1 worm cellular context compared by ENCODE assay signal in the genomic region with DNA sequence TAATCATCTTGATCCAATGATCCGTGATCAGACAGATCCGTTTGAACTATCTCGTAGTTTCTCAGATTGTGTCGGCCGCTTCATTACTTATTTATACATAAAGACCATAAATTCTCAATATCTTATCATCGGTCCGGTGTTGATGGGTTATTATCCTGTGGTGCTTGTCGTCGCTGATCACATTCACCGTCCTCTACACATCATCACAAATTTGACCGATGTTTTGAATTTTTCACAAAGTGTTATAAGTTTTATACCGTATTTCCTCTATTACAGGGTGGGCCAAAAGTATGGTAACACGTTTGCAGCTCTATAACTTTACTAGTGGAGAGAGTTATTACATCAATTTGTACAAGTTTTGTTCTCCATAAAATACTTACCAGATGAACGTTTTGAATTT.
TF ChIP-seq lines count a peak whose summit lies in the region.

No protein-coding gene starts in this region.

TF ChIP-seq in whole organism, young adult, 124 proteins besides CTCF, POLR2A, EP300 and RAD21 (continued from another document):
- no peak for TF ChIP-seq ceh-79 (tag; optimal IDR thresholded peaks at IDR 0.05; lab: Kevin White, UChicago)
- peak; percentile 58; the same call in 1 of the 2 replicates for TF ChIP-seq Y56A3A.18 (GFP tag; IDR thresholded peaks at IDR 0.05; lab: Robert Waterston, UW)
- 0 out of 2 replicates have a peak, but pooled peaks have one; percentile 51 for TF ChIP-seq attf-6 (GFP tag; IDR thresholded peaks at IDR 0.05; lab: Robert Waterston, UW)
- no peak for TF ChIP-seq dpl-1 (GFP tag; optimal IDR thresholded peaks at IDR 0.05; lab: Kevin White, UChicago)
- TF ChIP-seq sea-2 (GFP tag; IDR thresholded peaks at IDR 0.05; lab: Robert Waterston, UW), result no peak
- peak; percentile 50 for TF ChIP-seq B0261.1 (tag; optimal IDR thresholded peaks at IDR 0.05; lab: Kevin White, UChicago)
- TF ChIP-seq die-1 (tag; optimal IDR thresholded peaks at IDR 0.05; lab: Kevin White, UChicago), result peak; percentile 68
- no peak for TF ChIP-seq mcd-1 (GFP tag; IDR thresholded peaks at IDR 0.05; lab: Robert Waterston, UW)
- no peak for TF ChIP-seq xnd-1 (tag; optimal IDR thresholded peaks at IDR 0.05; lab: Kevin White, UChicago)
- TF ChIP-seq ztf-3 (GFP tag; optimal IDR thresholded peaks at IDR 0.05; lab: Kevin White, UChicago), result no peak
- no peak for TF ChIP-seq mel-28 (tag; optimal IDR thresholded peaks at IDR 0.05; lab: Kevin White, UChicago; ENCODE audit: borderline replicate concordance)
- no peak for TF ChIP-seq Y53G8AR.9 (GFP tag; conservative IDR thresholded peaks at IDR 0.05; lab: Robert Waterston, UW)
- TF ChIP-seq ztf-25 (GFP tag; IDR thresholded peaks at IDR 0.05; lab: Robert Waterston, UW), result 0 out of 2 replicates have a peak, but pooled peaks have one; percentile 62
- TF ChIP-seq B0035.1 (tag; optimal IDR thresholded peaks at IDR 0.05; lab: Kevin White, UChicago), result no peak
- TF ChIP-seq lsl-1 (GFP tag; optimal IDR thresholded peaks at IDR 0.05; lab: Kevin White, UChicago), result peak; percentile 38
- no peak for TF ChIP-seq mes-4 (tag; optimal IDR thresholded peaks at IDR 0.05; lab: Kevin White, UChicago)
- 0 out of 2 replicates have a peak, but pooled peaks have one; percentile 50 for TF ChIP-seq aptf-3 (GFP tag; IDR thresholded peaks at IDR 0.05; lab: Robert Waterston, UW)
- TF ChIP-seq F23B12.7 (tag; optimal IDR thresholded peaks at IDR 0.05; lab: Kevin White, UChicago; ENCODE audit: insufficient read depth), result no peak
- no peak for TF ChIP-seq tlf-1 (GFP tag; optimal IDR thresholded peaks at IDR 0.05; lab: Kevin White, UChicago)
- no peak for TF ChIP-seq nfya-2 (GFP tag; IDR thresholded peaks at IDR 0.05; lab: Robert Waterston, UW)
- TF ChIP-seq sptf-2 (GFP tag; optimal IDR thresholded peaks at IDR 0.05; lab: Kevin White, UChicago), result no peak
- no peak for TF ChIP-seq nhr-179 (tag; optimal IDR thresholded peaks at IDR 0.05; lab: Kevin White, UChicago)
- no peak for TF ChIP-seq B0336.3 (GFP tag; IDR thresholded peaks at IDR 0.05; lab: Robert Waterston, UW)
- no peak for TF ChIP-seq attf-3 (GFP tag; conservative IDR thresholded peaks at IDR 0.05; lab: Robert Waterston, UW)
- TF ChIP-seq ceh-100 (GFP tag; IDR thresholded peaks at IDR 0.05; lab: Robert Waterston, UW), result no peak
- TF ChIP-seq chd-7 (tag; optimal IDR thresholded peaks at IDR 0.05; lab: Kevin White, UChicago), result no peak
- no peak for TF ChIP-seq repo-1 (tag; optimal IDR thresholded peaks at IDR 0.05; lab: Kevin White, UChicago)
- no peak for TF ChIP-seq let-526 (GFP tag; IDR thresholded peaks at IDR 0.05; lab: Robert Waterston, UW)
- TF ChIP-seq F57C9.4 (tag; optimal IDR thresholded peaks at IDR 0.05; lab: Kevin White, UChicago), result no peak
- peak; percentile 39 for TF ChIP-seq hmg-1.2 (GFP tag; IDR thresholded peaks at IDR 0.05; lab: Robert Waterston, UW)
- TF ChIP-seq lir-1 (GFP tag; conservative IDR thresholded peaks at IDR 0.05; lab: Robert Waterston, UW), result no peak
- no peak for TF ChIP-seq madf-10 (tag; optimal IDR thresholded peaks at IDR 0.05; lab: Kevin White, UChicago)
- no peak for TF ChIP-seq ceh-27 (GFP tag; optimal IDR thresholded peaks at IDR 0.05; lab: Kevin White, UChicago)
- peak; percentile 79 for TF ChIP-seq madf-6 (GFP tag; IDR thresholded peaks at IDR 0.05; lab: Robert Waterston, UW)
- TF ChIP-seq hsf-1 (GFP tag; IDR thresholded peaks at IDR 0.05; lab: Robert Waterston, UW), result 0 out of 2 replicates have a peak, but pooled peaks have one; percentile 11
- TF ChIP-seq lsy-27 (tag; optimal IDR thresholded peaks at IDR 0.05; lab: Kevin White, UChicago; ENCODE audit: borderline replicate concordance, insufficient read depth), result no peak
- no peak for TF ChIP-seq Y79H2A.3 (GFP tag; conservative IDR thresholded peaks at IDR 0.05; lab: Robert Waterston, UW)
- no peak for TF ChIP-seq lin-40 (tag; optimal IDR thresholded peaks at IDR 0.05; lab: Kevin White, UChicago)
- no peak for TF ChIP-seq Y67H2A.10 (GFP tag; conservative IDR thresholded peaks at IDR 0.05; lab: Robert Waterston, UW)
- TF ChIP-seq efl-1 (GFP tag; optimal IDR thresholded peaks at IDR 0.05; lab: Kevin White, UChicago), result no peak
- TF ChIP-seq unc-62 (GFP tag; optimal IDR thresholded peaks at IDR 0.05; lab: Kevin White, UChicago), result no peak
- no peak for TF ChIP-seq hrde-1 (tag; optimal IDR thresholded peaks at IDR 0.05; lab: Kevin White, UChicago; ENCODE audit: borderline replicate concordance)
- no peak for TF ChIP-seq T26A5.8 (tag; optimal IDR thresholded peaks at IDR 0.05; lab: Kevin White, UChicago)
- TF ChIP-seq bed-2 (GFP tag; IDR thresholded peaks at IDR 0.05; lab: Robert Waterston, UW), result 0 out of 2 replicates have a peak, but pooled peaks have one; percentile 25
- no peak for TF ChIP-seq ets-4 (GFP tag; optimal IDR thresholded peaks at IDR 0.05; lab: Kevin White, UChicago)
- TF ChIP-seq Y53F4B.3 (GFP tag; IDR thresholded peaks at IDR 0.05; lab: Robert Waterston, UW), result no peak
- TF ChIP-seq nhr-27 (tag; optimal IDR thresholded peaks at IDR 0.05; lab: Kevin White, UChicago), result no peak
- no peak for TF ChIP-seq tbx-9 (tag; optimal IDR thresholded peaks at IDR 0.05; lab: Kevin White, UChicago; ENCODE audit: borderline replicate concordance)
- TF ChIP-seq ceh-58 (GFP tag; IDR thresholded peaks at IDR 0.05; lab: Robert Waterston, UW), result no peak
- TF ChIP-seq zim-3 (tag; optimal IDR thresholded peaks at IDR 0.05; lab: Kevin White, UChicago), result no peak
- TF ChIP-seq T07F8.4 (tag; optimal IDR thresholded peaks at IDR 0.05; lab: Kevin White, UChicago), result no peak
- no peak for TF ChIP-seq sdz-38 (tag; optimal IDR thresholded peaks at IDR 0.05; lab: Kevin White, UChicago)
- peak; percentile 38 for TF ChIP-seq ztf-18 (tag; optimal IDR thresholded peaks at IDR 0.05; lab: Kevin White, UChicago)
- no peak for TF ChIP-seq fkh-3 (tag; optimal IDR thresholded peaks at IDR 0.05; lab: Kevin White, UChicago)
- no peak for TF ChIP-seq B0019.2 (GFP tag; conservative IDR thresholded peaks at IDR 0.05; lab: Robert Waterston, UW)
- TF ChIP-seq K12H6.12 (tag; optimal IDR thresholded peaks at IDR 0.05; lab: Kevin White, UChicago), result no peak
